Fruit fly (Drosophila melanogaster) whole organism: ENCODE data around the gene bun.

ENCODE experiments used
- CG8478 ChIP-seq: fragments of >200 bp; optimal IDR thresholded peaks from 2 replicates; lab custom pipeline; 2018; ENCODE audit warnings: inconsistent platforms
- EcR ChIP-seq, 2 experiments: fragments of >200 bp; optimal IDR thresholded peaks; 2 replicates each; lab custom pipeline; 2017; ENCODE audit warnings: missing biosample characterization in 2 of 2, missing genetic modification characterization in 2 of 2, missing genetic modification reagents in 2 of 2
- pan ChIP-seq: fragments of >200 bp; optimal IDR thresholded peaks from 2 replicates; lab custom pipeline; 2017
- psq ChIP-seq: fragments of >200 bp; optimal IDR thresholded peaks from 2 replicates; lab custom pipeline; 2017
- usp ChIP-seq: fragments of >200 bp; optimal IDR thresholded peaks from 2 replicates; lab custom pipeline; 2017; ENCODE audit warnings: missing biosample characterization, missing genetic modification characterization, mixed read lengths

DNA sequence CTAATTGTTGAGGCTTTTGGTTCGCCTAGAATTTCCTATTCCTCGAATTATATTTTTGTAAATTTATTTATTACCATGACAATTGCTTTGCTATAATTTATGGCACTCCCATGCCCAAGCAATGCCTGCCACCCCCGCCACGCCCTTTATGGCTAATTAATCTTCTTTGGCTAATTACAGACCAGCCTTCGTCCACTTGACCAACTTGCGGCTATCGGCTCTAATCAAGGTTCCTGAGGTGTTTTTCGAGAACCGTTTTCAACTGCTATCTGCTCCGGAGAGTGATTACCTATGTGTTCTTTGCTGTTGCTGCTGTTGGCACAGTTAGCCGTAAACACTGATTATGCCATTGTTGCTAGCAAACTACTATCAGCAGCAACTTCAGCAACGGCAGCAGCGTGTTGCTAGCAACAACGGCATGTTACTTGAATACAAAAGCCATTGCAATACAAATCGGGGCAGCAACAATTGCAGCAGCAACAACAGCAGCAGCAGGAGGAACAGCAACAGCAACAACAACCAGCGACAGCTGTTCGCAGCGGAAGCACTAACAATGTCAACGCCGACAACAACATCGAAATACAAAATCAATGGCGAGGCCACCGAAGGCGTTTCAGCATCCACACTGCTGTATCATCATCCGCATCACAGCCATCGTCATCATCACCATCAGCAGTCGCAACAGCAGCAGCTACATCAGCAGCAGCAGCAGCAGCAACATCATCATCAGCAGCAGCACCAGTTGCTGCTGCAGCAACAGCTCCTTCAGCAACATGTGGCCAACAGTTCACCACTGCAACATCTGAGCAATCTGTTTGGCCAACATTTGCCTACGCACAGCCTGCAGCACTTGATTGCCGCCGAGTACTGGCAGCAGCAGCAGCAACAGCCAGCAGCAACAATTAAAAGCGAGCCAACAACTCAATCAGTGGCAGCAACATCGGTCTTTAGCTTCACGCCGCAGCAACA, 47.3 kb upstream of the bun start:
- TF ChIP-seq EcR (GFP tag; optimal IDR thresholded peaks at IDR 0.05; lab: Kevin White, UChicago), result no peak
- TF ChIP-seq pan (lab: Kevin White, UChicago), result no peak
- TF ChIP-seq psq (lab: Kevin White, UChicago), result no peak
- TF ChIP-seq usp (GFP tag; lab: Kevin White, UChicago), result no peak
- no peak for TF ChIP-seq CG8478 (lab: Kevin White, UChicago)
